Worm (Caenorhabditis elegans) whole organism, early embryonic: ENCODE data around the gene C16A3.5.

Source experiments
- B0310.2 ChIP-seq: sonication (generic microtip); optimal IDR thresholded peaks from 2 replicates; lab custom pipeline; 2016; ENCODE audit warnings: mild to moderate bottlenecking, missing genetic modification characterization, missing compliant biosample characterization
- F13C5.2 ChIP-seq: sonication (generic microtip); optimal IDR thresholded peaks from 2 replicates; lab custom pipeline; 2017; ENCODE audit warnings: mild to moderate bottlenecking, missing genetic modification characterization, inconsistent platforms, missing compliant biosample characterization
- aly-1 ChIP-seq: sonication (generic microtip); optimal IDR thresholded peaks from 2 replicates; lab custom pipeline; 2016; ENCODE audit warnings: missing genetic modification characterization, missing compliant biosample characterization
- ama-1 ChIP-seq: fragments of 150-350 bp; optimal IDR thresholded peaks from 2 replicates; lab custom pipeline; 2014
- ceh-13 ChIP-seq: fragments of 200-800 bp; sonication (Bioruptor generic); optimal IDR thresholded peaks from 2 replicates; lab custom pipeline; 2018; ENCODE audit warnings: mild to moderate bottlenecking, missing genetic modification characterization, missing compliant biosample characterization
- ceh-36 ChIP-seq: sonication (generic microtip); optimal IDR thresholded peaks from 2 replicates; lab custom pipeline; 2016; ENCODE audit warnings: missing genetic modification characterization, inconsistent platforms, missing compliant biosample characterization
- ets-7 ChIP-seq: sonication (generic microtip); optimal IDR thresholded peaks from 2 replicates; lab custom pipeline; 2016; ENCODE audit warnings: missing genotype, missing genetic modification characterization, missing compliant biosample characterization
- flt-1 ChIP-seq: fragments of 200-800 bp; sonication (Bioruptor generic); IDR thresholded peaks from 2 replicates; pipeline ENCODE4 v1.3.6; 2022; ENCODE audit warnings: missing genetic modification characterization, missing compliant biosample characterization
- hmbx-1 ChIP-seq: sonication (generic microtip); optimal IDR thresholded peaks from 2 replicates; lab custom pipeline; 2016; ENCODE audit warnings: mild to moderate bottlenecking, missing genetic modification characterization, missing compliant biosample characterization
- hmg-4 ChIP-seq: fragments of 200-800 bp; sonication (Bioruptor generic); optimal IDR thresholded peaks from 2 replicates; lab custom pipeline; 2018; ENCODE audit warnings: mild to moderate bottlenecking, missing genetic modification characterization, missing compliant biosample characterization
- hnd-1 ChIP-seq: sonication (generic microtip); optimal IDR thresholded peaks from 2 replicates; lab custom pipeline; 2016; ENCODE audit warnings: missing genetic modification characterization, missing compliant biosample characterization
- pes-1 ChIP-seq: fragments of 200-800 bp; sonication (Bioruptor generic); IDR thresholded peaks from 2 replicates; pipeline ENCODE4 v1.3.6; 2022; ENCODE audit warnings: missing genetic modification reagents, missing genetic modification characterization, missing compliant biosample characterization
- scrt-1 ChIP-seq: fragments of 200-800 bp; sonication (Bioruptor generic); IDR thresholded peaks from 2 replicates; pipeline ENCODE4 v1.3.6; 2022; ENCODE audit warnings: missing genetic modification characterization, missing compliant biosample characterization
- sea-1 ChIP-seq: fragments of 200-800 bp; sonication (Bioruptor generic); conservative IDR thresholded peaks from 2 replicates; pipeline ENCODE4 v1.3.6; 2022; ENCODE audit warnings: missing genetic modification characterization, missing compliant biosample characterization
- tbx-11 ChIP-seq: fragments of 200-800 bp; sonication (Bioruptor generic); IDR thresholded peaks from 2 replicates; pipeline ENCODE4 v1.3.6; 2022; ENCODE audit warnings: missing genetic modification characterization, missing compliant biosample characterization
- tbx-37 ChIP-seq: fragments of 200-800 bp; sonication (Bioruptor generic); conservative IDR thresholded peaks from 2 replicates; pipeline ENCODE4 v1.3.6; 2022; ENCODE audit warnings: missing genetic modification reagents, missing genetic modification characterization, missing compliant biosample characterization
- tra-4 ChIP-seq: sonication (generic microtip); optimal IDR thresholded peaks from 2 replicates; lab custom pipeline; 2017; ENCODE audit warnings: missing genetic modification characterization, missing compliant biosample characterization

The C16A3.5 gene

ce11 chrIII:6364395-6364794 is 16.2 kb upstream of the C16A3.5 start:
- TF ChIP-seq ets-7 (no peak), sea-1 (GFP tag; lab: Robert Waterston, UW) (no peak), hmg-4 (GFP tag; lab: Kevin White, UChicago) (no peak), B0310.2 (tag; lab: Kevin White, UChicago) (no peak), hmbx-1 (no peak), F13C5.2 (no peak), ceh-13 (GFP tag; lab: Kevin White, UChicago) (no peak), flt-1 (GFP tag; lab: Robert Waterston, UW) (no peak)

- TF ChIP-seq tbx-11 (GFP tag; lab: Robert Waterston, UW) (no peak), F13C5.2 (no peak), ets-7 (no peak), hmbx-1 (no peak), ceh-36 (no peak), B0310.2 (tag; lab: Kevin White, UChicago) (no peak), pes-1 (no peak), sea-1 (GFP tag; lab: Robert Waterston, UW) (no peak), aly-1 (tag; lab: Kevin White, UChicago) (no peak), hnd-1 (tag; lab: Kevin White, UChicago) (no peak), ceh-13 (GFP tag; lab: Kevin White, UChicago) (no peak), flt-1 (GFP tag; lab: Robert Waterston, UW) (no peak), ama-1 (lab: Kevin White, UChicago) (no peak), tbx-37 (GFP tag; lab: Robert Waterston, UW) (no peak)
Measured at ce11 chrIII:6367712-6368111, 12.9 kb upstream of the C16A3.5 start, which contains the start of the genes C56G2.15 and thoc-2. TSS of gene C56G2.15 (minus strand) at chrIII:6367899. TSS of gene thoc-2 (plus strand) at chrIII:6368042.

DNA sequence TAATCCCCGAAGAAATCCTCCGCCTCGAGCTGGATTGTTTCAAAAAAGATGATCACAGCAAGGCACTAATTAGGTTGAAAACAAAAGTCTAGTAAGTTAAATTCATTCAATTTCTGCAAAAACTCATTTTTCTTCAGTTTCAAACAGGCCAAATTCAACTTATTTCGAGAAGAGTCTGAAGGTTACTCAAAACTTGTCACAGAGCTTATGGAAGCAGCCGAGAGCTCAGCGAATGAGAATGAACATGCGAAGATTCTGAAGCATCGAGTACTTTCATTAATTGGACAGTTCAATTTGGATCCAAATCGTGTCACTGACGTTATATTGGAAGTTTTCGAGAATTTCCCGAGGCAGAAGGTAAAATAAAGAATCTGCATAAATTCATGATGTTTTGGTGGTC is 12.0 kb upstream of the C16A3.5 start:
- TF ChIP-seq aly-1 (tag; lab: Kevin White, UChicago), result no peak
- TF ChIP-seq B0310.2 (tag; lab: Kevin White, UChicago), result no peak
- TF ChIP-seq ceh-13 (GFP tag; lab: Kevin White, UChicago), result no peak
- TF ChIP-seq pes-1, result no peak
- TF ChIP-seq hmg-4 (GFP tag; lab: Kevin White, UChicago), result no peak
- no peak for TF ChIP-seq tra-4 (tag; lab: Kevin White, UChicago)
- TF ChIP-seq hmbx-1, result no peak
- no peak for TF ChIP-seq sea-1 (GFP tag; lab: Robert Waterston, UW)
- TF ChIP-seq hnd-1 (tag; lab: Kevin White, UChicago), result no peak
- no peak for TF ChIP-seq scrt-1 (GFP tag; lab: Robert Waterston, UW)
- no peak for TF ChIP-seq tbx-37 (GFP tag; lab: Robert Waterston, UW)
- no peak for TF ChIP-seq ets-7

DNA sequence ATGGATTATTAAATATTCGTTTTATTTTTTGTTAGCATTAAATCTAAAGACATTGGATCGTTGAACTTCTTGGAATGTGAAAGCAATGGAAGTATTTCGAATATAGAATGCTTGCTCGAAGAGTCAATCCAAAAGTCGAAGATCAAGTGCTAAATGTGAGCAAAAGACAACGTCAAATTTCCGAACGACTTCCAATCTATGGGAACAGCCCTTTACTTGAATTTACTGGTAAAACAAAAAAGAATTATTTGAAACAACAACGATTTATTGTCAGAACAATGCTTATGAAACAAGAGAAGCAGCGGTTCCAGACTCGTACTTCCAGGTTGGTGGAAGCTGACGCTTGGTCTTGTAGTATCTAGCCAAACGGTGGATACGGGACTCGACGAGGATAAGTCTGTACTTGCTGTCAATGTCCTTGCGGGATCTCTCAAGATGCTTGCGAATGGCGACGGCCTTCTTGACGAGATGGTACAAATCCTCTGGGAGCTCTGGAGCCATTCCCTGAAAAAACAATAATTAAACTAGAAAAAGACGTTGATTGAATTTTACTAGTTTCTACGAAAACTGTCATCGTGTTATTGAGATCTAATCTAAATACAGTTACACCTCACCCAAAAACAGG is 6.6 kb upstream of the C16A3.5 start:
- TF ChIP-seq tra-4 (tag; lab: Kevin White, UChicago), result no peak
- no peak for TF ChIP-seq sea-1 (GFP tag; lab: Robert Waterston, UW)
- no peak for TF ChIP-seq tbx-37 (GFP tag; lab: Robert Waterston, UW)
- TF ChIP-seq ceh-36, result no peak
- no peak for TF ChIP-seq aly-1 (tag; lab: Kevin White, UChicago)
- no peak for TF ChIP-seq tbx-11 (GFP tag; lab: Robert Waterston, UW)
- TF ChIP-seq pes-1, result no peak
- no peak for TF ChIP-seq B0310.2 (tag; lab: Kevin White, UChicago)
- TF ChIP-seq scrt-1 (GFP tag; lab: Robert Waterston, UW), result no peak
- no peak for TF ChIP-seq ama-1 (lab: Kevin White, UChicago)
- no peak for TF ChIP-seq hmbx-1
- TF ChIP-seq flt-1 (GFP tag; lab: Robert Waterston, UW), result no peak
- no peak for TF ChIP-seq hnd-1 (tag; lab: Kevin White, UChicago)
- TF ChIP-seq ceh-13 (GFP tag; lab: Kevin White, UChicago), result no peak

ce11 chrIII:6374947-6375415 is 5.6 kb upstream of the C16A3.5 start, which contains the start of the genes rps-13 and nfx-1:
TSS of gene rps-13 (minus strand) at chrIII:6374997.
TSS of gene nfx-1 (plus strand) at chrIII:6375379.
- no peak for TF ChIP-seq pes-1
- TF ChIP-seq F13C5.2, result peak; percentile 24

ce11 chrIII:6379129-6379528 is 1.4 kb upstream of the C16A3.5 start, which contains the start of gene C16A3.6:
TSS of gene C16A3.6 (plus strand) at chrIII:6379212.
- no peak for TF ChIP-seq flt-1 (GFP tag; lab: Robert Waterston, UW)
- peak; percentile 9 for TF ChIP-seq F13C5.2
- peak; percentile 82 for TF ChIP-seq ama-1 (lab: Kevin White, UChicago)

- TF ChIP-seq ets-7 (no peak), ama-1 (lab: Kevin White, UChicago) (peak; percentile 91), scrt-1 (GFP tag; lab: Robert Waterston, UW) (no peak), F13C5.2 (no peak), hnd-1 (tag; lab: Kevin White, UChicago) (no peak), tbx-11 (GFP tag; lab: Robert Waterston, UW) (no peak)
Measured at ce11 chrIII:6381584-6382391, 1.2 kb downstream of the C16A3.5 start, which contains the start of gene znf-622. TSS of gene znf-622 (plus strand) at chrIII:6381634.
